Worm (Caenorhabditis elegans): Measurements from ENCODE around the gene ZC190.2.
A peak's percentile ranks its signal among the peaks of the same experiment; 100 is the strongest.
"Not testable (repeated sequence)": the region's sequence is repeated elsewhere in the genome, so short reads cannot be mapped to it uniquely, and the experiment has no call there.

Gene ZC190.2

DNA sequence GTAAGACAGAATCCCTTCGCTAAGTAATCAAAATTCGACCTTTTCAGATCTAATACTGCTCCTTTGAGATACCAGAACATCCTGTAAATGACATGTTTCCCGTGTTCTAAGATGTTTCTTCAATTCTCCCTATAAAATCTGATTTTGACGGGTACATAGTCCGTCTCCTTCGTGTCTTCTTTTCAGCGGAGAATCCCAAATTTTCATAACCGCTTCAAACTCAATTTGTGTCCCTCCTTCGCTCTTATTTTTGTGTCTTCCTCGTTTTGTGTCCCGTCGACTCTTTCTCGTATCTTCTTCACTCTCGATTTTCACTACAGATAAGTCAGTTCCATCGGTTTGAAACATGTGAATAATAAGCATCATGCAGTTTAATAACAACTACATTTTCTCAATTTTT, 35.0 kb downstream of the ZC190.2 start, which contains the start of gene glr-5:
Gene glr-5 (plus strand): TSS at position 321 of the 400 bp plus-strand sequence.
- TF ChIP-seq che-1 (tag; optimal IDR thresholded peaks at IDR 0.05) (no peak), unc-42 (tag; optimal IDR thresholded peaks at IDR 0.05) (peak; percentile 91)

DNA sequence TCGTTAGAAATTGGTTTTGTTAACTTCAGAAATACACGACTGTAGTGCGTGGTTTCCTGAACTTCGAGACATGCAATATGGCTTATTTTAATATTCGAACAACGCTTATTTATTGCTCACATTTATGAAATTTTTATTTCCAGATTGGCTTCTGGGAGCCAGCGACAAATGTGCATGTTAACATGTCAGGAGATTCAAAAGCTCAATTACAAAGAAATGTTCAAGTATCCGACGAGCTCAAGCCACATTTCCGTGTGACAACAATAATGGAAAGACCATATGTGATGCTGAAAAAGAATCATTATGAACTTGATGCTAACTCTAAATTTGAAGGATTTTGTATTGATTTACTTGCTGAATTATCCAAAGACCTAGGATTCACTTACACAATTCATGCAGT, 37.2 kb downstream of the ZC190.2 start:
- TF ChIP-seq ztf-16 (tag; optimal IDR thresholded peaks at IDR 0.05) (no peak), pha-2 (tag; optimal IDR thresholded peaks at IDR 0.05) (no peak), odd-2 (tag; optimal IDR thresholded peaks at IDR 0.05) (no peak), fax-1 (tag; optimal IDR thresholded peaks at IDR 0.05) (no peak)

DNA sequence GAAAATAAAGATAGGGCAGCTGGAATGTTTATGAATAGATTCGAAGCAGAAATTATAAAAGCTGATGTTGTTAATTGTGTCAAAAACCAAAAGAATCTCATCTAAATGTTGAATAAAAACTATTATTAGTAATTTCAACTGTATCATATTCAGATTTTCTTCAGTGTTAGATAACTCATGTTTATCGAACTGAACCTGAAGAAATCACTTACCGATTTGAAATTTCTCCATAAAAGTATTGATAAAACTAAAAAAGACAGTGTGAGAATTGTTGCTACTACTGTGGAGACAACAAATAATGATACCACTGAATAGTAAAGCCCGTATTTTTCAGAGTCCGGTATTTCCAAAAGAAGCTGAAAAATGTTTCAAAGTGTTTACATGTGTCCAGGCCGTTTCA, 41.0 kb downstream of the ZC190.2 start, which contains the start of gene ZC196.8:
Gene ZC196.8 (minus strand): TSS at position 101 of the 400 bp plus-strand sequence.
- TF ChIP-seq ztf-16, eyg-1, tbx-2 (tag; optimal IDR thresholded peaks at IDR 0.05): not testable (repeated sequence)

DNA sequence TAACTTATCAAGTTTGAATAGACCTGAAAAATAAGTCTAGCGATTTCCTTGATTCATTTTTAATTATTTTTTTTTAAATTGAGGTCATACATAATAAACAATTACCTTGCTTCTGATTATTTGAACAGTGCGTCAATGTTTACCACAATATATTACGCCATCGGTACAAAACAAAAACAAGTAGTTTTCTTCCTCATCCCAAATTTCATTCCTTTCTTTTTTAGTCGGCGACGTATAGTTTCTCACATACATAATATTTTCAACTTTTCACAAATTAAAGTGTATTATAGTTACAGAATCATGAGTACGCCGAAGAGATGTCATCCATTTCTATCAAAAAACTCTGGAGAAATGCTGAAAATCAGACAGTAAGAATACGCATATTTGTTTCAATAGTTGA, 45.1 kb downstream of the ZC190.2 start, which contains the start of gene droe-8:
Gene droe-8 (plus strand): TSS at position 301 of the 400 bp plus-strand sequence.
- TF ChIP-seq ceh-9, unc-42, K02D7.2 (tag; optimal IDR thresholded peaks at IDR 0.05): not testable (repeated sequence)

DNA sequence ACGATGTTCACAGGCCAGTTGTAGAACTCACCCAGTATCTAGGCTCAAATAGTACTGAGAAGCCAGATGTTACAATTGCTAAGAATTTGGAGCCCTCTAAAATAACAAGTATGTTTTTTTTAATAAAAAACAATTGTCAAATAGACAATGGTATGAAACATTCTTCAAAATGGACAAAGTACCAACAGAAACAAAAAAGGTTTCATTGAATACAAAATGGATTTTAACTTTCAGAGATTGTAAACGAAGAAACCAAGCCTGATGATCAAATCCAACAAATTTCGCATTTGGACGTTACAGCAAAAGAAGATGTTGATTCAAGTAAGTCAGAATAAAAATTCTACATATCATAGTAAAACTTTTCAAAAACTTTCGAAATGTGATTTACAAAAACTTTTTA, 45.9 kb downstream of the ZC190.2 start, which contains the start of gene ZC196.9:
Gene ZC196.9 (minus strand): TSS at position 101 of the 400 bp plus-strand sequence.
- TF ChIP-seq zip-5 (tag; optimal IDR thresholded peaks at IDR 0.05): no peak
- TF ChIP-seq eyg-1 (tag; optimal IDR thresholded peaks at IDR 0.05): no peak
- no peak for TF ChIP-seq dmd-4 (tag; optimal IDR thresholded peaks at IDR 0.05; ENCODE audit: borderline replicate concordance)
- no peak for TF ChIP-seq lin-11 (tag; optimal IDR thresholded peaks at IDR 0.05)

DNA sequence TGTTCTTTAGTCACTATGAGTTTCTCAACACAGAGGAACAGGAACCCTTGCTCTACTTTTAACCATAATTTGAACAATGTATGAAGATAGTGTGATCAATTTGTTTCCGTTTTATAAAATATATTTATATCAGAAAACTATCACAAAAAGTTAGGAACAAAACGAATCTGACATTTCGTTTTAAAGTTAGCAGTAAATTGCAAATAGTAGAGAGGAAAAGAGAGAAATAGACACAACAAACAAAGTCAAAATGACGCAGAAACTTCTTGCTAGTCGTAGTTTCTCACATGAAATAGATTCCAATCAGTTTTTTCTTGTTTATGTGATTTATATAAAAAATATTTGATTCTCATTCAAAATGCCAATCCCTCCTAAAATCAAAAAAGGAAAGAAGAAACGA, 48.0 kb downstream of the ZC190.2 start, which contains the start of gene ZC196.5:
Gene ZC196.5 (plus strand): TSS at position 301 of the 400 bp plus-strand sequence.
- no peak for TF ChIP-seq eyg-1 (tag; optimal IDR thresholded peaks at IDR 0.05)
- no peak for TF ChIP-seq F13H6.1 (tag; optimal IDR thresholded peaks at IDR 0.05)
- no peak for TF ChIP-seq pros-1 (tag; optimal IDR thresholded peaks at IDR 0.05)
- no peak for TF ChIP-seq ceh-2 (tag; optimal IDR thresholded peaks at IDR 0.05)
- TF ChIP-seq ztf-16 (tag; optimal IDR thresholded peaks at IDR 0.05): no peak
- no peak for TF ChIP-seq ceh-34 (tag; optimal IDR thresholded peaks at IDR 0.05)
- no peak for TF ChIP-seq pax-1 (tag; optimal IDR thresholded peaks at IDR 0.05)
- TF ChIP-seq ama-1 (optimal IDR thresholded peaks at IDR 0.05): no peak
- TF ChIP-seq hlh-15 (tag; optimal IDR thresholded peaks at IDR 0.05): no peak
- TF ChIP-seq unc-42 (tag; optimal IDR thresholded peaks at IDR 0.05): no peak
- TF ChIP-seq ceh-31 (tag; optimal IDR thresholded peaks at IDR 0.05): no peak
- TF ChIP-seq dve-1 (tag; optimal IDR thresholded peaks at IDR 0.05): no peak
- TF ChIP-seq unc-86 (tag; optimal IDR thresholded peaks at IDR 0.05): no peak
- TF ChIP-seq odd-2 (tag; optimal IDR thresholded peaks at IDR 0.05): no peak

DNA sequence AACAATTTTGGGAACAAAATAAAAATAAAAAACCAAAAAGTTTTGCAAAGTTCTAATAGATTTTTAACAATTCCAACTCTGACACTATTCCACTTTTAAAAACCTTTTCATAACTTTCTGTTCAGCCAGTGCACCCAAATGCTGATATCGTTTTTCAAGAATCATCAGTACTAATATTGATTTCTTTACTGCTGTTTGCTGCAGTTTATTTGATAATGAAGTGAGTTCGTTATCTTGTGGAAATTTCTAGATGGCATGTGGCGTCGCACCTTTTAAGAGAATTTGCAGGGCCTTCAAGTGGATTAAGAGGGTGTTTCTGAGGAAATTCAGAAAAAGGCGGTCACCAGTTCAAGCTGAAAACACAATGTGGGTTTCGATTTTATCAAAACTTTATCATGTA, 49.8 kb downstream of the ZC190.2 start:
- TF ChIP-seq fkh-6 (tag; optimal IDR thresholded peaks at IDR 0.05): no peak
- no peak for TF ChIP-seq ceh-45 (GFP tag; IDR thresholded peaks at IDR 0.05)
- no peak for TF ChIP-seq pqm-1 (tag; optimal IDR thresholded peaks at IDR 0.05)
- TF ChIP-seq C08G9.2 (tag; optimal IDR thresholded peaks at IDR 0.05): no peak
- no peak for TF ChIP-seq tbx-2 (tag; optimal IDR thresholded peaks at IDR 0.05)
- no peak for TF ChIP-seq sox-2 (GFP tag; IDR thresholded peaks at IDR 0.05)
- TF ChIP-seq ets-4 (tag; optimal IDR thresholded peaks at IDR 0.05): no peak
